Fruit fly (Drosophila melanogaster): ENCODE results near the gene Arr2.

dm6 chr3L:8686646-8687045 lies 37.9 kb upstream of the Arr2 start:
- TF ChIP-seq dsx (GFP tag; optimal IDR thresholded peaks at IDR 0.05; ENCODE audit: poor library complexity, severe bottlenecking) (no peak), OdsH (GFP tag; optimal IDR thresholded peaks at IDR 0.05) (no peak), Sox14 (GFP tag; optimal IDR thresholded peaks at IDR 0.05) (no peak), topi (GFP tag; optimal IDR thresholded peaks at IDR 0.05) (no peak), CG3032 (tag; optimal IDR thresholded peaks at IDR 0.05) (no peak), CG34406 (GFP tag; optimal IDR thresholded peaks at IDR 0.05) (no peak)

All from whole organism, prepupa.